Fruit fly (Drosophila melanogaster): ENCODE measurements around the gene Tengl2.

Gene Tengl2

dm6 chr2L:2193357-2193780 lies 45.8 kb downstream of the Tengl2 start (continued):
- no peak for TF ChIP-seq zen (tag; optimal IDR thresholded peaks at IDR 0.05)
- TF ChIP-seq CHES-1-like (GFP tag; optimal IDR thresholded peaks at IDR 0.05): peak; percentile 3
- TF ChIP-seq Abd-B (GFP tag; optimal IDR thresholded peaks at IDR 0.05): peak; percentile 47
- peak; percentile 52 for TF ChIP-seq CoRest (tag; optimal IDR thresholded peaks at IDR 0.05)
- TF ChIP-seq CG2202 (tag; optimal IDR thresholded peaks at IDR 0.05): peak; percentile 31
- peak; percentile 95 for TF ChIP-seq sens (GFP tag)
- TF ChIP-seq dm (GFP tag; optimal IDR thresholded peaks at IDR 0.05): peak; percentile 83
- peak; percentile 70 for TF ChIP-seq Hey (tag; optimal IDR thresholded peaks at IDR 0.05)
- peak; percentile 86 for TF ChIP-seq CG12659 (GFP tag; optimal IDR thresholded peaks at IDR 0.05)
- peak; percentile 79 for TF ChIP-seq mirr (GFP tag; optimal IDR thresholded peaks at IDR 0.05)
- TF ChIP-seq ERR (GFP tag; optimal IDR thresholded peaks at IDR 0.05): peak; percentile 60
- TF ChIP-seq shn (GFP tag; optimal IDR thresholded peaks at IDR 0.05): peak; percentile 24
- peak; percentile 79 for TF ChIP-seq Ets97D (GFP tag; optimal IDR thresholded peaks at IDR 0.05)
- peak; percentile 38 for TF ChIP-seq gsb-n (tag; optimal IDR thresholded peaks at IDR 0.05)
- peak; percentile 87 for TF ChIP-seq HmgZ (tag; optimal IDR thresholded peaks at IDR 0.05)
- TF ChIP-seq CG2116 (GFP tag; optimal IDR thresholded peaks at IDR 0.05): peak; percentile 99
- peak; percentile 53 for TF ChIP-seq CG6854 (GFP tag; optimal IDR thresholded peaks at IDR 0.05)
- peak; percentile 23 for TF ChIP-seq Oli (tag; optimal IDR thresholded peaks at IDR 0.05)
- TF ChIP-seq onecut (GFP tag; IDR thresholded peaks at IDR 0.05): peak; percentile 53
- TF ChIP-seq CG6683 (GFP tag; optimal IDR thresholded peaks at IDR 0.05): peak; percentile 15
- TF ChIP-seq Sin3A (optimal IDR thresholded peaks at IDR 0.05): peak; percentile 3
- TF ChIP-seq CG14710 (tag; optimal IDR thresholded peaks at IDR 0.05): peak; percentile 36
- TF ChIP-seq usp (GFP tag; optimal IDR thresholded peaks at IDR 0.05): no peak
- TF ChIP-seq trem (tag; optimal IDR thresholded peaks at IDR 0.05): peak; percentile 31
- TF ChIP-seq CG10366 (GFP tag; IDR thresholded peaks at IDR 0.05): no peak
- no peak for TF ChIP-seq ci (GFP tag; IDR thresholded peaks at IDR 0.05)
- TF ChIP-seq CG11723 (GFP tag; optimal IDR thresholded peaks at IDR 0.05): peak; percentile 49
- TF ChIP-seq salm (tag; optimal IDR thresholded peaks at IDR 0.05): peak; percentile 38
- no peak for TF ChIP-seq p53 (GFP tag; optimal IDR thresholded peaks at IDR 0.05)
- no peak for TF ChIP-seq CG7786 (GFP tag; optimal IDR thresholded peaks at IDR 0.05)
- peak; percentile 58 for TF ChIP-seq Side (GFP tag; optimal IDR thresholded peaks at IDR 0.05)
- no peak for TF ChIP-seq hb (GFP tag; IDR thresholded peaks at IDR 0.05; ENCODE audit: partially characterized antibody)
- TF ChIP-seq Max (GFP tag; optimal IDR thresholded peaks at IDR 0.05): no peak
- TF ChIP-seq Dp (GFP tag; optimal IDR thresholded peaks at IDR 0.05): peak; percentile 79
- TF ChIP-seq Myb (GFP tag; optimal IDR thresholded peaks at IDR 0.05): peak; percentile 98
- peak; percentile 92 for TF ChIP-seq sd (tag; optimal IDR thresholded peaks at IDR 0.05)
- peak; percentile 79 for TF ChIP-seq hkb (optimal IDR thresholded peaks at IDR 0.05)
- TF ChIP-seq hkb (GFP tag; IDR thresholded peaks at IDR 0.05): no peak
- TF ChIP-seq Meics (GFP tag; optimal IDR thresholded peaks at IDR 0.05): peak; percentile 46
- TF ChIP-seq unpg (GFP tag; optimal IDR thresholded peaks at IDR 0.05): peak; percentile 25
- TF ChIP-seq CG17385 (GFP tag; optimal IDR thresholded peaks at IDR 0.05): peak; percentile 62
- peak in 1 of 2 experiments; percentile 45 for TF ChIP-seq Hr51 (GFP tag; optimal IDR thresholded peaks at IDR 0.05)
- TF ChIP-seq Lpt (GFP tag; optimal IDR thresholded peaks at IDR 0.05): no peak
- TF ChIP-seq CG3163 (GFP tag; optimal IDR thresholded peaks at IDR 0.05): peak; percentile 35
- TF ChIP-seq CG11093 (GFP tag; IDR thresholded peaks at IDR 0.05): peak; percentile 33; the same call in 1 of the 3 replicates
- TF ChIP-seq CkIIα-i1 (GFP tag; IDR thresholded peaks at IDR 0.05): no peak
- TF ChIP-seq CG12391 (tag; optimal IDR thresholded peaks at IDR 0.05): peak; percentile 24
- TF ChIP-seq dpn (GFP tag; optimal IDR thresholded peaks at IDR 0.05): peak in 1 of 2 experiments; percentile 52
- TF ChIP-seq CG1832 (GFP tag; optimal IDR thresholded peaks at IDR 0.05): peak; percentile 96
- TF ChIP-seq Fer1 (GFP tag; optimal IDR thresholded peaks at IDR 0.05): peak; percentile 75
- peak; percentile 33 for TF ChIP-seq CG17829 (tag; optimal IDR thresholded peaks at IDR 0.05)
- TF ChIP-seq vfl (GFP tag; optimal IDR thresholded peaks at IDR 0.05): peak; percentile 26
